Fruit fly (Drosophila melanogaster) whole organism, embryonic: ENCODE measurements around the gene CG9471.

Source experiments
- Adf1 ChIP-seq: fragments of 200-800 bp; sonication (Bioruptor generic); IDR thresholded peaks from 2 replicates; pipeline ENCODE4 v1.3.6; 2022; ENCODE audit warnings: missing biosample characterization, missing genetic modification characterization
- Asciz ChIP-seq: fragments of 200-800 bp; sonication (Bioruptor generic); optimal IDR thresholded peaks from 2 replicates; lab custom pipeline; 2017; ENCODE audit warnings: missing biosample characterization, mild to moderate bottlenecking, missing genetic modification characterization, missing genetic modification reagents
- Atf6 ChIP-seq: fragments of 200-800 bp; sonication (Bioruptor generic); IDR thresholded peaks from 2 replicates; pipeline ENCODE4 v1.3.6; 2022; ENCODE audit warnings: missing biosample characterization, missing genetic modification characterization
- C15 ChIP-seq: fragments of 200-800 bp; sonication (Bioruptor generic); IDR thresholded peaks from 3 replicates; pipeline ENCODE4 v1.3.6; 2022; ENCODE audit warnings: missing biosample characterization, missing genetic modification characterization
- CG10959 ChIP-seq: fragments of 200-800 bp; sonication (Bioruptor generic); IDR thresholded peaks from 2 replicates; pipeline ENCODE4 v1.3.6; 2022; ENCODE audit warnings: missing biosample characterization, missing genetic modification characterization
- CG15696 ChIP-seq: fragments of 200-800 bp; sonication (Bioruptor generic); optimal IDR thresholded peaks from 2 replicates; lab custom pipeline; 2019; ENCODE audit warnings: missing biosample characterization, mild to moderate bottlenecking, missing genetic modification characterization, moderate library complexity
- CG16815 ChIP-seq: fragments of 200-800 bp; sonication (Bioruptor generic); optimal IDR thresholded peaks from 3 replicates; lab custom pipeline; 2017; ENCODE audit warnings: missing biosample characterization, mild to moderate bottlenecking, missing genetic modification characterization
- CG17359 ChIP-seq: fragments of 200-800 bp; sonication (Bioruptor generic); optimal IDR thresholded peaks from 3 replicates; lab custom pipeline; 2018; ENCODE audit warnings: missing biosample characterization, mild to moderate bottlenecking, missing genetic modification characterization, moderate library complexity
- CG18262 ChIP-seq: fragments of 200-800 bp; optimal IDR thresholded peaks from 3 replicates; lab custom pipeline; 2019; ENCODE audit warnings: missing biosample characterization, mild to moderate bottlenecking, missing genetic modification characterization, moderate library complexity
- CG2712 ChIP-seq: fragments of 200-800 bp; optimal IDR thresholded peaks from 3 replicates; lab custom pipeline; 2019; ENCODE audit warnings: missing biosample characterization, mild to moderate bottlenecking, missing genetic modification characterization, moderate library complexity
- CG2889 ChIP-seq: fragments of 200-800 bp; sonication (Bioruptor generic); IDR thresholded peaks from 3 replicates; pipeline ENCODE4 v1.3.6; 2022; ENCODE audit warnings: missing biosample characterization, missing genetic modification characterization
- CG30020 ChIP-seq: fragments of 200-800 bp; optimal IDR thresholded peaks from 2 replicates; lab custom pipeline; 2019; ENCODE audit warnings: missing biosample characterization, mild to moderate bottlenecking, missing genetic modification characterization, moderate library complexity
- CG31388 ChIP-seq: fragments of 200-800 bp; sonication (Bioruptor generic); optimal IDR thresholded peaks from 2 replicates; lab custom pipeline; 2016; ENCODE audit warnings: missing biosample characterization, missing genetic modification characterization
- CG4282 ChIP-seq: fragments of 200-800 bp; sonication (Bioruptor generic); optimal IDR thresholded peaks from 2 replicates; lab custom pipeline; 2016; ENCODE audit warnings: missing biosample characterization, missing genetic modification characterization
- CG4707 ChIP-seq: fragments of 200-800 bp; sonication (Bioruptor generic); optimal IDR thresholded peaks from 2 replicates; lab custom pipeline; 2018; ENCODE audit warnings: missing biosample characterization, mild to moderate bottlenecking, missing genetic modification characterization, moderate library complexity
- CG7745 ChIP-seq: fragments of 200-800 bp; sonication (Bioruptor generic); optimal IDR thresholded peaks from 2 replicates; lab custom pipeline; 2018; ENCODE audit warnings: missing biosample characterization, mild to moderate bottlenecking, missing genetic modification characterization, moderate library complexity
- CG7928 ChIP-seq: fragments of 200-800 bp; sonication (Bioruptor generic); optimal IDR thresholded peaks from 2 replicates; lab custom pipeline; 2017; ENCODE audit warnings: missing biosample characterization, mild to moderate bottlenecking, missing genetic modification characterization
- CG7963 ChIP-seq: fragments of 200-800 bp; sonication (Bioruptor generic); IDR thresholded peaks from 3 replicates; pipeline ENCODE4 v1.3.6; 2022; ENCODE audit warnings: missing biosample characterization, missing genetic modification characterization; ENCODE audit not compliant: partially characterized antibody
- CG9727 ChIP-seq: fragments of 200-800 bp; sonication (Bioruptor generic); optimal IDR thresholded peaks from 3 replicates; lab custom pipeline; 2017; ENCODE audit warnings: missing biosample characterization, mild to moderate bottlenecking, missing genetic modification characterization
- CoRest ChIP-seq: fragments of 200-800 bp; sonication (Bioruptor generic); optimal IDR thresholded peaks from 3 replicates; lab custom pipeline; 2018; ENCODE audit warnings: missing biosample characterization, mild to moderate bottlenecking, missing genetic modification characterization, moderate library complexity
- Doc3 ChIP-seq: fragments of 200-800 bp; sonication (Bioruptor generic); IDR thresholded peaks from 3 replicates; pipeline ENCODE4 v1.3.6; 2022; ENCODE audit warnings: missing biosample characterization, missing genetic modification characterization; ENCODE audit not compliant: partially characterized antibody
- E2f2 ChIP-seq: fragments of 200-800 bp; sonication (Bioruptor generic); IDR thresholded peaks from 2 replicates; pipeline ENCODE4 v1.3.6; 2022; ENCODE audit warnings: missing biosample characterization, missing genetic modification characterization
- Ets65A ChIP-seq: fragments of 200-800 bp; sonication (Bioruptor generic); peaks from one replicate; lab custom pipeline; 2016; ENCODE audit warnings: missing biosample characterization, missing genetic modification characterization
- Fer1 ChIP-seq: fragments of 200-800 bp; sonication (Bioruptor generic); optimal IDR thresholded peaks from 2 replicates; lab custom pipeline; 2017; ENCODE audit warnings: missing biosample characterization, mild to moderate bottlenecking, missing genetic modification characterization
- Gug ChIP-seq: fragments of 200-800 bp; sonication (Bioruptor generic); IDR thresholded peaks from 4 replicates; pipeline ENCODE4 v1.3.6; 2022; ENCODE audit warnings: missing biosample characterization, missing genetic modification characterization
- HLH54F ChIP-seq: fragments of 200-800 bp; sonication (Bioruptor generic); optimal IDR thresholded peaks from 3 replicates; lab custom pipeline; 2016; ENCODE audit warnings: missing biosample characterization, missing genetic modification characterization
- HLHmδ ChIP-seq: fragments of 200-800 bp; sonication (Bioruptor generic); optimal IDR thresholded peaks from 2 replicates; lab custom pipeline; 2018; ENCODE audit warnings: missing biosample characterization, mild to moderate bottlenecking, missing genetic modification characterization, moderate library complexity
- Hr78 ChIP-seq, 2 experiments: fragments of 200-800 bp in 1 of 2; fragments of >200 bp in 1 of 2; sonication (Bioruptor generic) in 1 of 2; optimal IDR thresholded peaks; 2 replicates each; lab custom pipeline; 2017 to 2019; ENCODE audit warnings: missing biosample characterization in 2 of 2, missing genetic modification characterization in 2 of 2, mild to moderate bottlenecking in 1 of 2, moderate library complexity in 1 of 2
- Optix ChIP-seq: fragments of 200-800 bp; sonication (Bioruptor generic); IDR thresholded peaks from 3 replicates; pipeline ENCODE4 v1.3.6; 2022; ENCODE audit warnings: missing biosample characterization, missing genetic modification characterization
- Pdp1 ChIP-seq, 2 experiments: fragments of 200-800 bp; sonication (Bioruptor generic); optimal IDR thresholded peaks; 3 replicates each; lab custom pipeline; 2016; ENCODE audit warnings: missing biosample characterization in 2 of 2, missing genetic modification characterization in 2 of 2, mild to moderate bottlenecking in 1 of 2, moderate library complexity in 1 of 2
- Scr ChIP-seq: fragments of 200-800 bp; sonication (Bioruptor generic); IDR thresholded peaks from 2 replicates; pipeline ENCODE4 v1.3.6; 2022; ENCODE audit warnings: missing biosample characterization, missing genetic modification characterization; ENCODE audit not compliant: partially characterized antibody
- ase ChIP-seq: fragments of 200-800 bp; sonication (Bioruptor generic); IDR thresholded peaks from 3 replicates; pipeline ENCODE4 v1.3.6; 2022; ENCODE audit warnings: missing biosample characterization, missing genetic modification characterization
- br ChIP-seq: fragments of >200 bp; optimal IDR thresholded peaks from 2 replicates; lab custom pipeline; 2017
- dpn ChIP-seq, 2 experiments: fragments of 200-800 bp; sonication (Bioruptor generic); optimal IDR thresholded peaks; 3 replicates each; lab custom pipeline; 2016; ENCODE audit warnings: missing biosample characterization in 2 of 2, missing genetic modification characterization in 2 of 2
- ewg ChIP-seq: fragments of 200-800 bp; sonication (Bioruptor generic); optimal IDR thresholded peaks from 3 replicates; lab custom pipeline; 2017; ENCODE audit warnings: mild to moderate bottlenecking, missing biosample characterization, missing genetic modification reagents, missing genetic modification characterization
- fd64A ChIP-seq: fragments of 200-800 bp; sonication (Bioruptor generic); optimal IDR thresholded peaks from 3 replicates; lab custom pipeline; 2018; ENCODE audit warnings: missing biosample characterization, mild to moderate bottlenecking, missing genetic modification characterization
- gt ChIP-seq: fragments of 200-800 bp; sonication (Bioruptor generic); IDR thresholded peaks from 2 replicates; pipeline ENCODE4 v1.3.6; 2022; ENCODE audit warnings: missing biosample characterization, missing genetic modification characterization
- insv ChIP-seq, 2 experiments: fragments of 200-800 bp; sonication (Bioruptor generic); optimal IDR thresholded peaks; 3 replicates each; lab custom pipeline; 2016 to 2018; ENCODE audit warnings: missing biosample characterization in 2 of 2, missing genetic modification characterization in 2 of 2
- nom ChIP-seq: fragments of 200-800 bp; sonication (Bioruptor generic); optimal IDR thresholded peaks from 2 replicates; lab custom pipeline; 2017; ENCODE audit warnings: missing biosample characterization, missing genetic modification characterization, mild to moderate bottlenecking, moderate library complexity, missing genetic modification reagents
- phol ChIP-seq: fragments of 200-800 bp; sonication (Bioruptor generic); optimal IDR thresholded peaks from 3 replicates; lab custom pipeline; 2018; ENCODE audit warnings: missing biosample characterization, mild to moderate bottlenecking, missing genetic modification characterization, moderate library complexity
- pnt ChIP-seq: fragments of 200-800 bp; sonication (Bioruptor generic); optimal IDR thresholded peaks from 3 replicates; lab custom pipeline; 2016; ENCODE audit warnings: missing biosample characterization, missing genetic modification characterization
- run ChIP-seq: fragments of 200-800 bp; sonication (Bioruptor generic); optimal IDR thresholded peaks from 3 replicates; lab custom pipeline; 2018; ENCODE audit warnings: missing biosample characterization, mild to moderate bottlenecking, missing genetic modification characterization
- sens ChIP-seq: fragments of 200-800 bp; sonication (Bioruptor generic); peaks from one replicate; lab custom pipeline; 2016; ENCODE audit warnings: missing biosample characterization, missing genetic modification characterization
- sisA ChIP-seq: fragments of 200-800 bp; sonication (Bioruptor generic); IDR thresholded peaks from 2 replicates; pipeline ENCODE4 v1.3.6; 2022; ENCODE audit warnings: missing biosample characterization, missing genetic modification characterization
- so ChIP-seq: fragments of 200-800 bp; sonication (Bioruptor generic); IDR thresholded peaks from 3 replicates; pipeline ENCODE4 v1.3.6; 2022; ENCODE audit warnings: missing biosample characterization, missing genetic modification characterization
- sug ChIP-seq: fragments of 200-800 bp; optimal IDR thresholded peaks from 2 replicates; lab custom pipeline; 2019; ENCODE audit warnings: missing biosample characterization, mild to moderate bottlenecking, missing genetic modification characterization, moderate library complexity
- tup ChIP-seq: fragments of 200-800 bp; sonication (Bioruptor generic); optimal IDR thresholded peaks from 2 replicates; lab custom pipeline; 2016; ENCODE audit warnings: missing biosample characterization, mild to moderate bottlenecking, missing genetic modification characterization, moderate library complexity
- usp ChIP-seq: fragments of >200 bp; optimal IDR thresholded peaks from 2 replicates; lab custom pipeline; 2017; ENCODE audit warnings: missing biosample characterization, missing genetic modification characterization
- wdn ChIP-seq: fragments of 200-800 bp; sonication (Bioruptor generic); IDR thresholded peaks from 2 replicates; pipeline ENCODE4 v1.3.6; 2022; ENCODE audit warnings: missing biosample characterization, missing genetic modification characterization
- wor ChIP-seq: fragments of 200-800 bp; sonication (Bioruptor generic); IDR thresholded peaks from 2 replicates; pipeline ENCODE4 v1.3.6; 2022; ENCODE audit warnings: missing biosample characterization, missing genetic modification characterization
- zen2 ChIP-seq: fragments of 200-800 bp; sonication (Bioruptor generic); IDR thresholded peaks from 3 replicates; pipeline ENCODE4 v1.3.6; 2022; ENCODE audit warnings: missing biosample characterization, missing genetic modification characterization; ENCODE audit not compliant: partially characterized antibody

CG9471 gene

dm6 chr3R:9771519-9771972 lies at the start of gene CG9471 (continued):
- TF ChIP-seq ewg (GFP tag; lab: Kevin White, UChicago) (peak; percentile 69), CG31388 (GFP tag; lab: Kevin White, UChicago) (peak; percentile 57), insv (GFP tag; optimal IDR thresholded peaks at IDR 0.05; lab: Kevin White, UChicago) (peak in 1 of 2 experiments; percentile 55), C15 (GFP tag; lab: Robert Waterston, UW) (peak; percentile 71; the same call in 1 of the 3 replicates), CG7745 (tag; lab: Kevin White, UChicago) (peak; percentile 58), HLHmδ (GFP tag; lab: Kevin White, UChicago) (no peak), CG4282 (GFP tag; lab: Kevin White, UChicago) (peak; percentile 65), Optix (GFP tag; lab: Robert Waterston, UW) (peak; percentile 48; the same call in 1 of the 3 replicates), nom (GFP tag; lab: Kevin White, UChicago) (peak; percentile 86), Atf6 (GFP tag; lab: Robert Waterston, UW) (peak; percentile 94), Adf1 (GFP tag; lab: Robert Waterston, UW) (peak; percentile 71), Hr78 (GFP tag; optimal IDR thresholded peaks at IDR 0.05; lab: Kevin White, UChicago) (peak in 1 of 2 experiments; percentile 73), CG7928 (GFP tag; lab: Kevin White, UChicago) (peak; percentile 59), wor (GFP tag; lab: Robert Waterston, UW) (peak; percentile 83), tup (GFP tag; lab: Kevin White, UChicago) (peak; percentile 77), so (GFP tag; lab: Robert Waterston, UW) (peak; percentile 84), CG17359 (tag; lab: Kevin White, UChicago) (peak; percentile 92), CG18262 (tag; lab: Kevin White, UChicago) (peak; percentile 90), ase (GFP tag; lab: Robert Waterston, UW) (peak; percentile 91), HLH54F (GFP tag; lab: Kevin White, UChicago) (peak; percentile 90), Fer1 (GFP tag; lab: Kevin White, UChicago) (peak; percentile 94), Ets65A (GFP tag; lab: Kevin White, UChicago) (peak; percentile 97), Pdp1 (GFP tag; optimal IDR thresholded peaks at IDR 0.05; lab: Kevin White, UChicago) (peak; percentile 88 to 92), sug (tag; lab: Kevin White, UChicago) (peak; percentile 91), Gug (GFP tag; lab: Robert Waterston, UW) (peak; percentile 89), CG16815 (GFP tag; lab: Kevin White, UChicago) (peak; percentile 87), fd64A (GFP tag; lab: Kevin White, UChicago) (peak; percentile 41), pnt (GFP tag; lab: Kevin White, UChicago) (peak; percentile 89), usp (GFP tag; lab: Kevin White, UChicago) (no peak), sens (GFP tag; lab: Kevin White, UChicago) (peak; percentile 98), gt (GFP tag; lab: Robert Waterston, UW) (peak; percentile 47), Doc3 (GFP tag; lab: Robert Waterston, UW) (no peak), Scr (GFP tag; lab: Robert Waterston, UW) (no peak), E2f2 (peak; percentile 92), dpn (GFP tag; optimal IDR thresholded peaks at IDR 0.05; lab: Kevin White, UChicago) (peak; percentile 90 to 93), CG10959 (GFP tag; lab: Robert Waterston, UW) (peak; percentile 81), CG7963 (GFP tag; lab: Robert Waterston, UW) (no peak), CoRest (tag; lab: Kevin White, UChicago) (peak; percentile 91), wdn (GFP tag; lab: Robert Waterston, UW) (peak; percentile 89), Asciz (GFP tag; lab: Kevin White, UChicago) (peak; percentile 81), CG9727 (GFP tag; lab: Kevin White, UChicago) (peak; percentile 92), br (no peak), CG2889 (GFP tag; lab: Robert Waterston, UW) (peak; percentile 89), CG15696 (tag; lab: Kevin White, UChicago) (peak; percentile 76), run (peak; percentile 75), CG30020 (tag; lab: Kevin White, UChicago) (peak; percentile 51), phol (peak; percentile 89), zen2 (no peak), sisA (GFP tag; lab: Robert Waterston, UW) (peak; percentile 93), CG4707 (GFP tag; lab: Kevin White, UChicago) (peak; percentile 73), CG2712 (tag; lab: Kevin White, UChicago) (peak; percentile 92)
